Worm (Caenorhabditis elegans): Measurements from ENCODE around the gene C01G10.9.

DNA sequence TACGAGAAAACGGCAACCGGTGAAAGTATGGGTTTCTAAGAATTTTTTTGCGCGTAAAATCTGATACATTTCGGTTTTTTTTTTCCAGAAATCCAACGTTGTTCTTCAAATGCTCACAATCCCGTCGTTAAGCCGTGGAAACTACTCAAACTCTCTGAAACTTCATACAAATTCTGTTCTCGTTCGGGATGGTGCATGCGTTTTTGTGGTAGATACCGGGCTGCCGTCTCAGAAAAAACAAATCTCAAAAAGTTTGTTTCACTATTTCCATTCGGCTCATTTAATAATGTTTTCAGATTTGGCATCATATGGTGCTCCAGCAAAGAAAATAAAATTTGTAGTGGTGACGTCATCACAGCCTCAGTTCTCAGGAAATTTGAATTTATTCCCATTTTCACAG, 27.6 kb upstream of the C01G10.9 start:
- no peak for TF ChIP-seq lin-11 (tag; optimal IDR thresholded peaks at IDR 0.05)
- no peak for TF ChIP-seq fkh-6 (tag; optimal IDR thresholded peaks at IDR 0.05)
- TF ChIP-seq pha-4 (tag; optimal IDR thresholded peaks at IDR 0.05) = no peak
- no peak for TF ChIP-seq hlh-6 (tag; optimal IDR thresholded peaks at IDR 0.05)
- no peak for TF ChIP-seq ama-1 (optimal IDR thresholded peaks at IDR 0.05)
- TF ChIP-seq C08G9.2 (tag; optimal IDR thresholded peaks at IDR 0.05) = no peak
- TF ChIP-seq F13H6.1 (tag; optimal IDR thresholded peaks at IDR 0.05) = no peak
- no peak for TF ChIP-seq T23F11.4 (GFP tag; optimal IDR thresholded peaks at IDR 0.05)
- no peak for TF ChIP-seq ceh-6 (GFP tag; optimal IDR thresholded peaks at IDR 0.05)
- no peak for TF ChIP-seq sdc-2 (tag; optimal IDR thresholded peaks at IDR 0.05)
- TF ChIP-seq hlh-8 (tag; optimal IDR thresholded peaks at IDR 0.05) = no peak
- no peak for TF ChIP-seq tbx-2 (tag; optimal IDR thresholded peaks at IDR 0.05)
- no peak for TF ChIP-seq nhr-11 (tag; optimal IDR thresholded peaks at IDR 0.05)
- no peak for TF ChIP-seq rnt-1 (tag; optimal IDR thresholded peaks at IDR 0.05)

All from whole organism, late embryonic.